Worm (Caenorhabditis elegans) whole organism, L3 larva: ENCODE measurements around the gene T06E4.5.

Experiments
- ceh-9 ChIP-seq: sonication (generic microtip); optimal IDR thresholded peaks from 2 replicates; lab custom pipeline; 2018; ENCODE audit warnings: missing biosample characterization, missing genetic modification characterization
- egl-27 ChIP-seq: sonication (generic microtip); optimal IDR thresholded peaks from 4 replicates; lab custom pipeline; 2017; ENCODE audit warnings: missing biosample characterization, missing genetic modification reagents, missing genetic modification characterization
- elt-1 ChIP-seq: fragments of 150-350 bp; optimal IDR thresholded peaks from 2 replicates; lab custom pipeline; 2014; ENCODE audit warnings: missing biosample characterization, missing genetic modification characterization
- elt-3 ChIP-seq, 3 experiments: fragments of 150-350 bp in 1 of 3; sonication (generic microtip) in 2 of 3; optimal IDR thresholded peaks; 2 replicates in 2 of 3; 4 replicates in 1 of 3; lab custom pipeline; 2014 to 2017; ENCODE audit warnings: missing biosample characterization in 3 of 3, missing genetic modification characterization in 3 of 3
- eor-1 ChIP-seq, 2 experiments: fragments of 150-350 bp; optimal IDR thresholded peaks; 2 replicates each; lab custom pipeline; 2014 to 2018; ENCODE audit warnings: missing biosample characterization in 2 of 2, missing genetic modification characterization in 2 of 2
- fkh-10 ChIP-seq: sonication (generic microtip); optimal IDR thresholded peaks from 2 replicates; lab custom pipeline; 2017; ENCODE audit warnings: missing biosample characterization, missing genetic modification reagents, missing genetic modification characterization
- fos-1 ChIP-seq: fragments of 150-350 bp; optimal IDR thresholded peaks from 2 replicates; lab custom pipeline; 2014; ENCODE audit warnings: missing biosample characterization, missing genetic modification characterization
- lin-15B ChIP-seq: fragments of 150-350 bp; optimal IDR thresholded peaks from 2 replicates; lab custom pipeline; 2014; ENCODE audit warnings: missing biosample characterization, missing genetic modification characterization
- snpc-4 ChIP-seq: fragments of 150-350 bp; optimal IDR thresholded peaks from 2 replicates; lab custom pipeline; 2014; ENCODE audit warnings: missing biosample characterization, missing genetic modification characterization
- unc-62 ChIP-seq: fragments of 150-350 bp; sonication (generic microtip); optimal IDR thresholded peaks from 4 replicates; lab custom pipeline; 2014; ENCODE audit warnings: missing biosample characterization, missing genetic modification reagents, missing genetic modification characterization
- ztf-4 ChIP-seq: fragments of 150-350 bp; optimal IDR thresholded peaks from 2 replicates; lab custom pipeline; 2014; ENCODE audit warnings: missing biosample characterization, missing genetic modification characterization

DNA sequence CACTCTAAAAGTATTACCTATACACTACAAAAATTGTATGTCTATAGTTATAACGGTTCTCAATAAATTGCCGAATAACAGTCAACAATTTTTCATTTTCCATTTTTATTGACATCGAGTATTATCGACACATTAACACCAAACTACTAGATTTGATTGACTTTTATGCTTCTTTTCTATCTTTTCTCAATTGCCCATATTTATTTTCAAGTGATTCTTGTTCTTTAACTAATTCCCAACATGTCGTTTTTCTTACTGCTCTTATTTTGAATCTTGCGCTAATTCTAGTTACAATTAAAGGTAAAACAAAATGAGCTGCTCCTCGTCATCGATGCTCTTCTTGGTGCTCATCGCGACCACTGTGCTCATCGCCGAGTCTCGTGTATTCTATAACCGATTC, 46.9 kb downstream of the T06E4.5 start, which contains the start of gene cthd-1:
- TF ChIP-seq unc-62 (GFP tag; lab: Kevin White, UChicago) (no peak), lin-15B (tag; lab: Kevin White, UChicago) (no peak), fkh-10 (GFP tag; lab: Kevin White, UChicago) (no peak), elt-3 (tag; optimal IDR thresholded peaks at IDR 0.05; lab: Kevin White, UChicago) (no peak), ceh-9 (tag; lab: Kevin White, UChicago) (no peak), egl-27 (tag; lab: Kevin White, UChicago) (no peak), snpc-4 (tag; lab: Kevin White, UChicago) (no peak), ztf-4 (no peak), elt-1 (tag; lab: Kevin White, UChicago) (no peak), eor-1 (tag; optimal IDR thresholded peaks at IDR 0.05; lab: Kevin White, UChicago) (no peak), fos-1 (tag; lab: Kevin White, UChicago) (no peak)
